Worm (Caenorhabditis elegans) whole organism, L1 larva: ENCODE measurements around the gene pst-1.

ENCODE experiments used
- C04F5.9 ChIP-seq: sonication (generic microtip); optimal IDR thresholded peaks from 2 replicates; lab custom pipeline; 2016; ENCODE audit warnings: missing genetic modification characterization, missing compliant biosample characterization
- C34B4.2 ChIP-seq: sonication (generic microtip); optimal IDR thresholded peaks from 2 replicates; lab custom pipeline; 2017; ENCODE audit warnings: mild to moderate bottlenecking, missing genetic modification characterization, missing compliant biosample characterization
- Y116A8C.19 ChIP-seq: sonication (generic microtip); optimal IDR thresholded peaks from 2 replicates; lab custom pipeline; 2016; ENCODE audit warnings: missing compliant biosample characterization, missing genetic modification characterization, borderline replicate concordance
- aha-1 ChIP-seq: fragments of 150-350 bp; optimal IDR thresholded peaks from 2 replicates; lab custom pipeline; 2014; ENCODE audit warnings: missing biosample characterization, missing genetic modification characterization
- alr-1 ChIP-seq: fragments of 200-800 bp; sonication (Bioruptor generic); optimal IDR thresholded peaks from 2 replicates; lab custom pipeline; 2018; ENCODE audit warnings: borderline replicate concordance, mild to moderate bottlenecking, missing genetic modification characterization, missing compliant biosample characterization
- aly-2 ChIP-seq: fragments of 150-350 bp; optimal IDR thresholded peaks from 2 replicates; lab custom pipeline; 2014; ENCODE audit warnings: missing biosample characterization, missing genetic modification characterization
- ama-1 ChIP-seq: fragments of 150-350 bp; optimal IDR thresholded peaks from 2 replicates; lab custom pipeline; 2014
- ceh-63 ChIP-seq: fragments of 200-800 bp; sonication (Bioruptor generic); optimal IDR thresholded peaks from 2 replicates; lab custom pipeline; 2018; ENCODE audit warnings: mild to moderate bottlenecking, missing genetic modification characterization, missing compliant biosample characterization
- ceh-8 ChIP-seq: fragments of 200-800 bp; sonication (Bioruptor generic); optimal IDR thresholded peaks from 2 replicates; lab custom pipeline; 2018; ENCODE audit warnings: mild to moderate bottlenecking, missing genetic modification characterization, moderate library complexity, missing compliant biosample characterization
- ceh-82 ChIP-seq, 3 experiments: fragments of 150-350 bp in 1 of 3; sonication (generic microtip) in 2 of 3; optimal IDR thresholded peaks; 2 replicates each; lab custom pipeline; 2014 to 2017; ENCODE audit warnings: missing biosample characterization in 3 of 3, missing genetic modification characterization in 3 of 3
- ceh-90 ChIP-seq: sonication (generic microtip); optimal IDR thresholded peaks from 2 replicates; lab custom pipeline; 2016; ENCODE audit warnings: missing genetic modification characterization, missing compliant biosample characterization
- dpl-1 ChIP-seq, 3 experiments: fragments of 150-350 bp in 2 of 3; sonication (generic microtip) in 1 of 3; optimal IDR thresholded peaks; 2 replicates each; lab custom pipeline; 2014 to 2017; ENCODE audit warnings: missing biosample characterization in 3 of 3, missing genetic modification characterization in 3 of 3, missing genetic modification reagents in 3 of 3
- dsc-1 ChIP-seq: sonication (generic microtip); optimal IDR thresholded peaks from 2 replicates; lab custom pipeline; 2016; ENCODE audit warnings: mild to moderate bottlenecking, missing genetic modification characterization, missing compliant biosample characterization
- efl-1 ChIP-seq, 4 experiments: fragments of 150-350 bp; optimal IDR thresholded peaks in 3 of 4; peaks in 1 of 4; 1 replicate in 1 of 4; 2 replicates in 3 of 4; lab custom pipeline; 2014; ENCODE audit warnings: missing biosample characterization in 2 of 4, missing genetic modification characterization in 2 of 4, missing genetic modification reagents in 2 of 4
- egl-13 ChIP-seq: sonication (generic microtip); optimal IDR thresholded peaks from 2 replicates; lab custom pipeline; 2016; ENCODE audit warnings: missing genotype, missing genetic modification reagents, missing genetic modification characterization, missing compliant biosample characterization
- egl-27 ChIP-seq, 2 experiments: fragments of 150-350 bp in 1 of 2; sonication (generic microtip); optimal IDR thresholded peaks; 3 replicates each; lab custom pipeline; 2017 to 2018; ENCODE audit warnings: missing biosample characterization in 2 of 2, missing genetic modification characterization in 2 of 2, missing genetic modification reagents in 2 of 2
- elt-2 ChIP-seq: sonication (generic microtip); optimal IDR thresholded peaks from 2 replicates; lab custom pipeline; 2016; ENCODE audit warnings: missing genetic modification characterization, mild to moderate bottlenecking, inconsistent platforms, missing compliant biosample characterization, missing genetic modification reagents
- ets-5 ChIP-seq: fragments of 200-800 bp; sonication (Bioruptor generic); IDR thresholded peaks from 2 replicates; pipeline ENCODE4 v1.3.6; 2022; ENCODE audit warnings: missing genetic modification characterization, missing compliant biosample characterization
- fkh-10 ChIP-seq: sonication (generic microtip); optimal IDR thresholded peaks from 2 replicates; lab custom pipeline; 2017; ENCODE audit warnings: missing biosample characterization, missing genetic modification reagents, missing genetic modification characterization
- fkh-4 ChIP-seq: sonication (generic microtip); optimal IDR thresholded peaks from 2 replicates; lab custom pipeline; 2016; ENCODE audit warnings: missing compliant biosample characterization, missing genetic modification characterization, borderline replicate concordance
- hlh-4 ChIP-seq: sonication (generic microtip); optimal IDR thresholded peaks from 2 replicates; lab custom pipeline; 2016; ENCODE audit warnings: mild to moderate bottlenecking, missing genetic modification characterization, missing compliant biosample characterization
- jun-1 ChIP-seq: fragments of 150-350 bp; optimal IDR thresholded peaks from 2 replicates; lab custom pipeline; 2014; ENCODE audit warnings: missing biosample characterization, missing genetic modification reagents, missing genetic modification characterization
- lin-14 ChIP-seq: fragments of 200-800 bp; sonication (Bioruptor generic); optimal IDR thresholded peaks from 2 replicates; lab custom pipeline; 2018; ENCODE audit warnings: mild to moderate bottlenecking, missing genetic modification characterization, moderate library complexity, missing compliant biosample characterization
- lin-39 ChIP-seq: fragments of 150-350 bp; optimal IDR thresholded peaks from 2 replicates; lab custom pipeline; 2014; ENCODE audit warnings: missing biosample characterization, missing genetic modification reagents, missing genetic modification characterization
- lir-3 ChIP-seq: sonication (generic microtip); optimal IDR thresholded peaks from 2 replicates; lab custom pipeline; 2016; ENCODE audit warnings: mild to moderate bottlenecking, missing genetic modification characterization, moderate library complexity, missing compliant biosample characterization; ENCODE audit not compliant: poor library complexity
- mdl-1 ChIP-seq, 2 experiments: fragments of 150-350 bp; optimal IDR thresholded peaks; 2 replicates each; lab custom pipeline; 2014 to 2017; ENCODE audit warnings: missing biosample characterization in 2 of 2, missing genetic modification characterization in 2 of 2, inconsistent platforms in 1 of 2
- nhr-20 ChIP-seq: sonication (generic microtip); optimal IDR thresholded peaks from 2 replicates; lab custom pipeline; 2016; ENCODE audit warnings: mild to moderate bottlenecking, missing genetic modification characterization, missing compliant biosample characterization
- nhr-28 ChIP-seq: fragments of 150-350 bp; optimal IDR thresholded peaks from 2 replicates; lab custom pipeline; 2014; ENCODE audit warnings: missing biosample characterization, missing genetic modification characterization
- nhr-71 ChIP-seq: sonication (generic microtip); optimal IDR thresholded peaks from 2 replicates; lab custom pipeline; 2016; ENCODE audit warnings: mild to moderate bottlenecking, missing genetic modification characterization, moderate library complexity, missing compliant biosample characterization
- nhr-76 ChIP-seq: sonication (generic microtip); optimal IDR thresholded peaks from 2 replicates; lab custom pipeline; 2017; ENCODE audit warnings: missing biosample characterization, missing genetic modification characterization
- nhr-84 ChIP-seq: sonication (generic microtip); optimal IDR thresholded peaks from 2 replicates; lab custom pipeline; 2017; ENCODE audit warnings: missing biosample characterization, missing genetic modification characterization
- pag-3 ChIP-seq: sonication (generic microtip); optimal IDR thresholded peaks from 2 replicates; lab custom pipeline; 2017; ENCODE audit warnings: missing genetic modification characterization, mild to moderate bottlenecking, missing compliant biosample characterization, antibody characterized with exemption, borderline replicate concordance; ENCODE audit not compliant: insufficient read depth
- pqm-1 ChIP-seq: sonication (generic microtip); optimal IDR thresholded peaks from 3 replicates; lab custom pipeline; 2017; ENCODE audit warnings: missing biosample characterization, missing genetic modification characterization
- skn-1 ChIP-seq: fragments of 150-350 bp; optimal IDR thresholded peaks from 2 replicates; lab custom pipeline; 2014; ENCODE audit warnings: missing biosample characterization, missing genetic modification characterization
- snpc-4 ChIP-seq: fragments of 150-350 bp; optimal IDR thresholded peaks from 2 replicates; lab custom pipeline; 2014; ENCODE audit warnings: missing biosample characterization, missing genetic modification characterization
- tbx-2 ChIP-seq: sonication (generic microtip); optimal IDR thresholded peaks from 2 replicates; lab custom pipeline; 2016; ENCODE audit warnings: missing genetic modification characterization, missing compliant biosample characterization
- tlp-1 ChIP-seq: fragments of 150-350 bp; optimal IDR thresholded peaks from 2 replicates; lab custom pipeline; 2014; ENCODE audit warnings: missing biosample characterization, missing genetic modification characterization
- unc-30 ChIP-seq: sonication (generic microtip); optimal IDR thresholded peaks from 2 replicates; lab custom pipeline; 2017; ENCODE audit warnings: missing biosample characterization, missing genetic modification characterization
- unc-86 ChIP-seq: sonication (generic microtip); optimal IDR thresholded peaks from 2 replicates; lab custom pipeline; 2016; ENCODE audit warnings: missing genetic modification characterization, missing compliant biosample characterization
- unc-98 ChIP-seq: fragments of 200-800 bp; sonication (Bioruptor generic); IDR thresholded peaks from 2 replicates; pipeline ENCODE4 v1.3.6; 2022; ENCODE audit warnings: missing genetic modification characterization, missing compliant biosample characterization
- zag-1 ChIP-seq: fragments of 150-350 bp; optimal IDR thresholded peaks from 2 replicates; lab custom pipeline; 2014; ENCODE audit warnings: missing biosample characterization, missing genetic modification characterization
- ztf-11 ChIP-seq, 2 experiments: sonication (generic microtip); optimal IDR thresholded peaks; 2 replicates each; lab custom pipeline; 2016 to 2017; ENCODE audit warnings: missing genetic modification characterization in 2 of 2, missing biosample characterization in 1 of 2, missing compliant biosample characterization in 1 of 2
- ztf-4 ChIP-seq: fragments of 150-350 bp; optimal IDR thresholded peaks from 2 replicates; lab custom pipeline; 2014; ENCODE audit warnings: missing biosample characterization, missing genetic modification characterization

pst-1 gene

DNA sequence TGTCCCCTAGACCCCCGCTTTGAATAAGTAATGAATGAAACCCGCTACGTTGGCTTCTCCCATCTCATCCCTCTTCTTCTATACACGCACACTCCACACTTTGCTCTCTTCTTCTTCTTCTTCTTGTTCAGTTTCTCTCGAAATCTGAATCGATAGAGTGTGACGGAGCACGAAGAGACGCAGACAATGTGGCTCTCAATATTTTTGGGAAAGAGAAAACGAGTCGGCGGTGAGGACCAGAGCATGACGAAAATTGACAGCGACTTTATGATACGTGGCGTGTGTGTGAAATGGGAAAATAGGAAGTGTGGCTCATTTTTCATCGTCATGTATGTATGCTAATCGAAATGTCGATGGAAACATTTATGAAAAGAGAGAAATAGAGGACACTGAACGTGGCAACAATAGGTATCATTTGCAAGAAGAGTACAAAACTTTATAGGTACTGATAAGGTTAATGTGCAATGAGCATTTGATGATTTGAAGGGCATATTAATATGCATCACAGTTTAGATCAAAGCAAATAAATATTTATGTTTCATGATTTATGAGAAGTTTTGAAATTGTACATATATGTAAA lies 48.3 kb downstream of the pst-1 start (continued):
- TF ChIP-seq ceh-90 (tag; lab: Kevin White, UChicago) = no peak
- no peak for TF ChIP-seq hlh-4 (tag; lab: Kevin White, UChicago)
- TF ChIP-seq nhr-20 (tag; lab: Kevin White, UChicago) = peak; percentile 22
- no peak for TF ChIP-seq lin-39 (tag; lab: Kevin White, UChicago)
- no peak for TF ChIP-seq ztf-11 (tag; optimal IDR thresholded peaks at IDR 0.05; lab: Kevin White, UChicago)
- no peak for TF ChIP-seq ceh-63 (GFP tag; lab: Kevin White, UChicago)
- no peak for TF ChIP-seq C04F5.9 (tag; lab: Kevin White, UChicago)
- no peak for TF ChIP-seq jun-1
- TF ChIP-seq ztf-4 (tag; lab: Kevin White, UChicago) = no peak
- TF ChIP-seq lin-14 = peak; percentile 92
- TF ChIP-seq ama-1 (lab: Kevin White, UChicago) = no peak
- peak; percentile 46 for TF ChIP-seq fkh-10
- TF ChIP-seq fkh-4 (tag; lab: Kevin White, UChicago) = no peak
- peak; percentile 74 for TF ChIP-seq unc-86 (tag; lab: Kevin White, UChicago)
- peak in 1 of 2 experiments; percentile 37 for TF ChIP-seq mdl-1 (tag; optimal IDR thresholded peaks at IDR 0.05; lab: Kevin White, UChicago)
- TF ChIP-seq alr-1 (tag; lab: Kevin White, UChicago) = no peak
- peak; percentile 67 for TF ChIP-seq nhr-71 (tag; lab: Kevin White, UChicago)
- no peak for TF ChIP-seq C34B4.2
- no peak for TF ChIP-seq Y116A8C.19 (tag; lab: Kevin White, UChicago)
- TF ChIP-seq pag-3 = no peak
- peak; percentile 19 for TF ChIP-seq egl-13
- TF ChIP-seq elt-2 (tag; lab: Kevin White, UChicago) = peak; percentile 39
- TF ChIP-seq tbx-2 (tag; lab: Kevin White, UChicago) = peak; percentile 55
- TF ChIP-seq ceh-8 (GFP tag; lab: Kevin White, UChicago) = peak; percentile 47
- TF ChIP-seq snpc-4 (tag; lab: Kevin White, UChicago) = peak; percentile 5
- TF ChIP-seq pqm-1 (tag; lab: Kevin White, UChicago) = no peak
- no peak for TF ChIP-seq ets-5 (GFP tag; lab: Robert Waterston, UW)
- TF ChIP-seq aly-2 (tag; lab: Kevin White, UChicago) = no peak
- TF ChIP-seq unc-30 = no peak
- TF ChIP-seq zag-1 (tag; lab: Kevin White, UChicago) = no peak
- no peak for TF ChIP-seq lir-3 (tag; lab: Kevin White, UChicago)
- no peak for TF ChIP-seq nhr-28 (tag; lab: Kevin White, UChicago)
- TF ChIP-seq egl-27 (tag; optimal IDR thresholded peaks at IDR 0.05; lab: Kevin White, UChicago) = peak in 1 of 2 experiments; percentile 1
- no peak for TF ChIP-seq aha-1 (tag; lab: Kevin White, UChicago)
- peak; percentile 42 to 50 for TF ChIP-seq efl-1 (optimal IDR thresholded peaks at IDR 0.05; lab: Kevin White, UChicago)
- peak; percentile 11 to 20 for TF ChIP-seq efl-1 (GFP tag; optimal IDR thresholded peaks at IDR 0.05 in 1 of 2; lab: Kevin White, UChicago)
- no peak for TF ChIP-seq unc-98
- TF ChIP-seq dsc-1 = peak; percentile 52
- peak; percentile 34 to 59 (median 38) for TF ChIP-seq ceh-82 (tag; optimal IDR thresholded peaks at IDR 0.05; lab: Kevin White, UChicago)
- TF ChIP-seq skn-1 (tag; lab: Kevin White, UChicago) = peak; percentile 0
- TF ChIP-seq nhr-76 (tag; lab: Kevin White, UChicago) = no peak
- peak in 2 of 3 experiments; percentile 20 to 47 for TF ChIP-seq dpl-1 (GFP tag; optimal IDR thresholded peaks at IDR 0.05; lab: Kevin White, UChicago)
- TF ChIP-seq nhr-84 (tag; lab: Kevin White, UChicago) = no peak
- TF ChIP-seq tlp-1 = no peak
- TF ChIP-seq, all 84 proteins: peak for 29
